Worm (Caenorhabditis elegans): ENCODE results near the gene T07A5.1.

ce11 chrIII:10296904-10297303 is 9.1 kb downstream of the T07A5.1 start:
- TF ChIP-seq nhr-10 (tag; optimal IDR thresholded peaks at IDR 0.05) (no peak), F26F4.8 (GFP tag; conservative IDR thresholded peaks at IDR 0.05) (no peak), saeg-2 (GFP tag; IDR thresholded peaks at IDR 0.05) (no peak), lin-13 (GFP tag; optimal IDR thresholded peaks at IDR 0.05) (no peak), daf-12 (tag; optimal IDR thresholded peaks at IDR 0.05) (no peak), fos-1 (tag; optimal IDR thresholded peaks at IDR 0.05) (no peak), lin-38 (GFP tag; IDR thresholded peaks at IDR 0.05) (no peak)
